Worm (Caenorhabditis elegans) whole organism, late embryonic: ENCODE data around the gene Y60A3A.23.

ENCODE experiments used
- fkh-10 ChIP-seq: fragments of 150-350 bp; optimal IDR thresholded peaks from 2 replicates; lab custom pipeline; 2014; ENCODE audit warnings: missing biosample characterization, missing genetic modification reagents, missing genetic modification characterization
- nhr-11 ChIP-seq: fragments of 150-350 bp; optimal IDR thresholded peaks from 2 replicates; lab custom pipeline; 2014; ENCODE audit warnings: missing biosample characterization, missing genetic modification characterization
- tbx-2 ChIP-seq: sonication (generic microtip); optimal IDR thresholded peaks from 2 replicates; lab custom pipeline; 2016; ENCODE audit warnings: missing genetic modification characterization, missing compliant biosample characterization

DNA sequence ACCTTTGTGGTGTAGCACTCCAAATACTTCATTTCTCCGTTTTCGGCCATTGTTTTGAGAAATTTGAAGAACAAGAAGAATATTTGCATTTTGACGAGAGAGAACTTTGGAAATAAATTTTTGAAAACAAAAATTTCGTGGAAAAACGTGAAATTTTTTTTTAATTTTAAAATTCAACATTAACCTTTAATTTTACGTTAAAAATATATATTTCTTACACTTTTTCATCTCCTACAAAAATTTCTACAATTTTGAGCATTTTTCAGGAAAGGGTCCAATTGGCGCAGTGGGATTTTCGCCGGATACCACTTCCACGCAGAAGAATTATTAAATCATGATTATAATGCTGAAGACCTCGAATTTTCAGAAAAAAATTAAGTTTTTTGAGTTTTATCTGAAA lies 39.7 kb downstream of the Y60A3A.23 start, which contains the start of gene spe-19:
- TF ChIP-seq fkh-10 (GFP tag; lab: Kevin White, UChicago) (no peak), nhr-11 (tag; lab: Kevin White, UChicago) (no peak), tbx-2 (tag; lab: Kevin White, UChicago) (no peak)
